Worm (Caenorhabditis elegans) whole organism, L1 larva: ENCODE results near the gene rme-1.
A peak's percentile ranks its signal among the peaks of the same experiment; 100 is the strongest.

Experiments
- C16A3.4 ChIP-seq: fragments of 150-350 bp; optimal IDR thresholded peaks from 2 replicates; lab custom pipeline; 2014; ENCODE audit warnings: missing biosample characterization, missing genetic modification characterization
- F16B12.6 ChIP-seq: fragments of 150-350 bp; optimal IDR thresholded peaks from 2 replicates; lab custom pipeline; 2014; ENCODE audit warnings: missing biosample characterization, missing genetic modification characterization
- alr-1 ChIP-seq: fragments of 200-800 bp; sonication (Bioruptor generic); optimal IDR thresholded peaks from 2 replicates; lab custom pipeline; 2018; ENCODE audit warnings: borderline replicate concordance, mild to moderate bottlenecking, missing genetic modification characterization, missing compliant biosample characterization
- aly-2 ChIP-seq: fragments of 150-350 bp; optimal IDR thresholded peaks from 2 replicates; lab custom pipeline; 2014; ENCODE audit warnings: missing biosample characterization, missing genetic modification characterization
- ama-1 ChIP-seq: fragments of 150-350 bp; optimal IDR thresholded peaks from 2 replicates; lab custom pipeline; 2014
- blmp-1 ChIP-seq: fragments of 150-350 bp; optimal IDR thresholded peaks from 2 replicates; lab custom pipeline; 2014; ENCODE audit warnings: missing biosample characterization, missing genetic modification characterization
- ceh-82 ChIP-seq, 3 experiments: fragments of 150-350 bp in 1 of 3; sonication (generic microtip) in 2 of 3; optimal IDR thresholded peaks; 2 replicates each; lab custom pipeline; 2014 to 2017; ENCODE audit warnings: missing biosample characterization in 3 of 3, missing genetic modification characterization in 3 of 3
- ceh-88 ChIP-seq: fragments of 200-800 bp; sonication (Bioruptor generic); IDR thresholded peaks from 2 replicates; pipeline ENCODE4 v1.3.6; 2022; ENCODE audit warnings: missing genetic modification characterization, missing compliant biosample characterization
- ces-1 ChIP-seq: fragments of 150-350 bp; optimal IDR thresholded peaks from 2 replicates; lab custom pipeline; 2014; ENCODE audit warnings: missing biosample characterization, missing genetic modification reagents, missing genetic modification characterization
- dsc-1 ChIP-seq: sonication (generic microtip); optimal IDR thresholded peaks from 2 replicates; lab custom pipeline; 2016; ENCODE audit warnings: mild to moderate bottlenecking, missing genetic modification characterization, missing compliant biosample characterization
- efl-1 ChIP-seq, 4 experiments: fragments of 150-350 bp; optimal IDR thresholded peaks in 3 of 4; peaks in 1 of 4; 1 replicate in 1 of 4; 2 replicates in 3 of 4; lab custom pipeline; 2014; ENCODE audit warnings: missing biosample characterization in 2 of 4, missing genetic modification characterization in 2 of 4, missing genetic modification reagents in 2 of 4
- elt-2 ChIP-seq: sonication (generic microtip); optimal IDR thresholded peaks from 2 replicates; lab custom pipeline; 2016; ENCODE audit warnings: missing genetic modification characterization, mild to moderate bottlenecking, inconsistent platforms, missing compliant biosample characterization, missing genetic modification reagents
- elt-3 ChIP-seq, 6 experiments: fragments of 150-350 bp in 1 of 6; sonication (generic microtip); optimal IDR thresholded peaks; 2 replicates each; lab custom pipeline; 2017 to 2018; ENCODE audit warnings: missing biosample characterization in 6 of 6, missing genetic modification characterization in 6 of 6, inconsistent platforms in 1 of 6
- fkh-4 ChIP-seq: sonication (generic microtip); optimal IDR thresholded peaks from 2 replicates; lab custom pipeline; 2016; ENCODE audit warnings: missing compliant biosample characterization, missing genetic modification characterization, borderline replicate concordance
- fkh-8 ChIP-seq: sonication (generic microtip); optimal IDR thresholded peaks from 2 replicates; lab custom pipeline; 2016; ENCODE audit warnings: mild to moderate bottlenecking, missing genetic modification characterization, missing compliant biosample characterization
- fos-1 ChIP-seq: fragments of 150-350 bp; optimal IDR thresholded peaks from 2 replicates; lab custom pipeline; 2014; ENCODE audit warnings: missing biosample characterization, missing genetic modification characterization
- grh-1 ChIP-seq: fragments of 200-800 bp; sonication (Bioruptor generic); IDR thresholded peaks from 2 replicates; pipeline ENCODE4 v1.3.6; 2022; ENCODE audit warnings: missing genetic modification reagents, missing genetic modification characterization, missing compliant biosample characterization
- hlh-17 ChIP-seq: fragments of 200-800 bp; sonication (Bioruptor generic); optimal IDR thresholded peaks from 2 replicates; lab custom pipeline; 2018; ENCODE audit warnings: missing genetic modification characterization, mild to moderate bottlenecking, missing compliant biosample characterization, moderate library complexity, borderline replicate concordance
- hlh-4 ChIP-seq: sonication (generic microtip); optimal IDR thresholded peaks from 2 replicates; lab custom pipeline; 2016; ENCODE audit warnings: mild to moderate bottlenecking, missing genetic modification characterization, missing compliant biosample characterization
- jun-1 ChIP-seq: fragments of 150-350 bp; optimal IDR thresholded peaks from 2 replicates; lab custom pipeline; 2014; ENCODE audit warnings: missing biosample characterization, missing genetic modification reagents, missing genetic modification characterization
- lin-14 ChIP-seq: fragments of 200-800 bp; sonication (Bioruptor generic); optimal IDR thresholded peaks from 2 replicates; lab custom pipeline; 2018; ENCODE audit warnings: mild to moderate bottlenecking, missing genetic modification characterization, moderate library complexity, missing compliant biosample characterization
- lin-35 ChIP-seq, 2 experiments: fragments of 150-350 bp; optimal IDR thresholded peaks; 2 replicates each; lab custom pipeline; 2014; ENCODE audit warnings: missing biosample characterization in 2 of 2, missing genetic modification characterization in 2 of 2, missing genetic modification reagents in 2 of 2
- lsy-2 ChIP-seq, 2 experiments: fragments of 150-350 bp; optimal IDR thresholded peaks; 2 replicates each; lab custom pipeline; 2014; ENCODE audit warnings: missing biosample characterization in 2 of 2, missing genetic modification characterization in 2 of 2
- mab-9 ChIP-seq: fragments of 200-800 bp; sonication (Bioruptor generic); IDR thresholded peaks from 2 replicates; pipeline ENCODE4 v1.3.6; 2022; ENCODE audit warnings: missing genetic modification reagents, missing genetic modification characterization, missing compliant biosample characterization
- nhr-19 ChIP-seq: fragments of 200-800 bp; sonication (Bioruptor generic); conservative IDR thresholded peaks from 2 replicates; pipeline ENCODE4 v1.3.6; 2022; ENCODE audit warnings: missing genetic modification characterization, missing compliant biosample characterization
- nhr-20 ChIP-seq: sonication (generic microtip); optimal IDR thresholded peaks from 2 replicates; lab custom pipeline; 2016; ENCODE audit warnings: mild to moderate bottlenecking, missing genetic modification characterization, missing compliant biosample characterization
- nhr-28 ChIP-seq: fragments of 150-350 bp; optimal IDR thresholded peaks from 2 replicates; lab custom pipeline; 2014; ENCODE audit warnings: missing biosample characterization, missing genetic modification characterization
- nhr-47 ChIP-seq: sonication (generic microtip); optimal IDR thresholded peaks from 2 replicates; lab custom pipeline; 2016; ENCODE audit warnings: mild to moderate bottlenecking, missing genetic modification characterization, moderate library complexity, missing compliant biosample characterization
- nhr-71 ChIP-seq: sonication (generic microtip); optimal IDR thresholded peaks from 2 replicates; lab custom pipeline; 2016; ENCODE audit warnings: mild to moderate bottlenecking, missing genetic modification characterization, moderate library complexity, missing compliant biosample characterization
- nhr-84 ChIP-seq: sonication (generic microtip); optimal IDR thresholded peaks from 2 replicates; lab custom pipeline; 2017; ENCODE audit warnings: missing biosample characterization, missing genetic modification characterization
- nhr-85 ChIP-seq: sonication (generic microtip); peaks from one replicate; lab custom pipeline; 2016; ENCODE audit warnings: missing genetic modification characterization, inconsistent platforms, missing compliant biosample characterization
- rnt-1 ChIP-seq: sonication (generic microtip); optimal IDR thresholded peaks from 2 replicates; lab custom pipeline; 2016; ENCODE audit warnings: mild to moderate bottlenecking, missing genetic modification characterization, moderate library complexity, missing compliant biosample characterization
- snpc-4 ChIP-seq: fragments of 150-350 bp; optimal IDR thresholded peaks from 2 replicates; lab custom pipeline; 2014; ENCODE audit warnings: missing biosample characterization, missing genetic modification characterization
- snu-23 ChIP-seq: sonication (generic microtip); optimal IDR thresholded peaks from 2 replicates; lab custom pipeline; 2016; ENCODE audit warnings: missing genetic modification characterization, missing compliant biosample characterization
- tbx-2 ChIP-seq: sonication (generic microtip); optimal IDR thresholded peaks from 2 replicates; lab custom pipeline; 2016; ENCODE audit warnings: missing genetic modification characterization, missing compliant biosample characterization
- tlp-1 ChIP-seq: fragments of 150-350 bp; optimal IDR thresholded peaks from 2 replicates; lab custom pipeline; 2014; ENCODE audit warnings: missing biosample characterization, missing genetic modification characterization
- unc-30 ChIP-seq: sonication (generic microtip); optimal IDR thresholded peaks from 2 replicates; lab custom pipeline; 2017; ENCODE audit warnings: missing biosample characterization, missing genetic modification characterization
- unc-62 ChIP-seq: fragments of 150-350 bp; optimal IDR thresholded peaks from 2 replicates; lab custom pipeline; 2014; ENCODE audit warnings: missing biosample characterization, missing genetic modification reagents, missing genetic modification characterization
- vab-15 ChIP-seq: sonication (generic microtip); optimal IDR thresholded peaks from 2 replicates; lab custom pipeline; 2017; ENCODE audit warnings: missing genotype, mild to moderate bottlenecking, missing genetic modification characterization, missing compliant biosample characterization
- xbp-1 ChIP-seq: sonication (generic microtip); optimal IDR thresholded peaks from 2 replicates; lab custom pipeline; 2016; ENCODE audit warnings: missing genetic modification characterization, missing compliant biosample characterization
- ztf-11 ChIP-seq, 2 experiments: sonication (generic microtip); optimal IDR thresholded peaks; 2 replicates each; lab custom pipeline; 2016 to 2017; ENCODE audit warnings: missing genetic modification characterization in 2 of 2, missing biosample characterization in 1 of 2, missing compliant biosample characterization in 1 of 2
- ztf-4 ChIP-seq: fragments of 150-350 bp; optimal IDR thresholded peaks from 2 replicates; lab custom pipeline; 2014; ENCODE audit warnings: missing biosample characterization, missing genetic modification characterization

Gene rme-1

ce11 chrV:6220752-6221151 is 12.1 kb downstream of the rme-1 start:
- peak; percentile 13 for TF ChIP-seq tbx-2 (tag; lab: Kevin White, UChicago)
- no peak for TF ChIP-seq snpc-4
- peak; percentile 23 for TF ChIP-seq nhr-71 (tag; lab: Kevin White, UChicago)
- TF ChIP-seq lin-14: peak; percentile 35
- TF ChIP-seq dsc-1: peak; percentile 16
- no peak for TF ChIP-seq ceh-82 (tag; optimal IDR thresholded peaks at IDR 0.05; lab: Kevin White, UChicago)
- TF ChIP-seq ztf-4: peak; percentile 10
- peak in 1 of 2 experiments; percentile 11 for TF ChIP-seq lin-35 (GFP tag; optimal IDR thresholded peaks at IDR 0.05; lab: Kevin White, UChicago)
- peak in 1 of 6 experiments; percentile 44 for TF ChIP-seq elt-3 (tag; optimal IDR thresholded peaks at IDR 0.05; lab: Kevin White, UChicago)
- TF ChIP-seq mab-9 (GFP tag; lab: Robert Waterston, UW): peak; percentile 30; the same call in 1 of the 2 replicates
- peak; percentile 18 for TF ChIP-seq nhr-20 (tag; lab: Kevin White, UChicago)
- no peak for TF ChIP-seq jun-1 (tag; lab: Kevin White, UChicago)
- no peak for TF ChIP-seq F16B12.6 (tag; lab: Kevin White, UChicago)
- peak in 1 of 2 experiments; percentile 48 for TF ChIP-seq lsy-2 (tag; optimal IDR thresholded peaks at IDR 0.05; lab: Kevin White, UChicago)
- no peak for TF ChIP-seq ztf-11 (tag; optimal IDR thresholded peaks at IDR 0.05; lab: Kevin White, UChicago)
- no peak for TF ChIP-seq hlh-17
- peak; percentile 18 for TF ChIP-seq elt-2
- TF ChIP-seq, all 84 proteins: peak for 11

- peak; percentile 24 for TF ChIP-seq aly-2 (tag; lab: Kevin White, UChicago)
- peak; percentile 41 for TF ChIP-seq ama-1 (lab: Kevin White, UChicago)
- TF ChIP-seq efl-1 (optimal IDR thresholded peaks at IDR 0.05; lab: Kevin White, UChicago): peak in 1 of 2 experiments; percentile 8
- no peak for TF ChIP-seq efl-1 (GFP tag; optimal IDR thresholded peaks at IDR 0.05 in 1 of 2; lab: Kevin White, UChicago)
- peak; percentile 12 for TF ChIP-seq snu-23 (GFP tag; lab: Kevin White, UChicago)
- TF ChIP-seq tbx-2 (tag; lab: Kevin White, UChicago): no peak
- peak; percentile 58 for TF ChIP-seq nhr-85 (tag; lab: Kevin White, UChicago)
- no peak for TF ChIP-seq blmp-1 (tag; lab: Kevin White, UChicago)
Observed at ce11 chrV:6221292-6221691, 12.6 kb downstream of the rme-1 start.

ce11 chrV:6222171-6222733 is 13.6 kb downstream of the rme-1 start:
- TF ChIP-seq unc-62 (no peak), rnt-1 (tag; lab: Kevin White, UChicago) (peak; percentile 8), alr-1 (tag; lab: Kevin White, UChicago) (no peak), fkh-8 (no peak), efl-1 (optimal IDR thresholded peaks at IDR 0.05; lab: Kevin White, UChicago) (no peak), efl-1 (GFP tag; optimal IDR thresholded peaks at IDR 0.05 in 1 of 2; lab: Kevin White, UChicago) (peak in 1 of 2 experiments; percentile 76)

- TF ChIP-seq rnt-1 (tag; lab: Kevin White, UChicago) (no peak), xbp-1 (tag; lab: Kevin White, UChicago) (no peak), unc-30 (tag; lab: Kevin White, UChicago) (no peak), lsy-2 (tag; optimal IDR thresholded peaks at IDR 0.05; lab: Kevin White, UChicago) (peak in 1 of 2 experiments; percentile 34), vab-15 (peak; percentile 9), lin-35 (GFP tag; optimal IDR thresholded peaks at IDR 0.05; lab: Kevin White, UChicago) (peak in 1 of 2 experiments; percentile 0), C16A3.4 (tag; lab: Kevin White, UChicago) (no peak)
Observed at ce11 chrV:6222779-6223276, 14.1 kb downstream of the rme-1 start.

- TF ChIP-seq fkh-4 (tag; lab: Kevin White, UChicago) (no peak), nhr-47 (tag; lab: Kevin White, UChicago) (peak; percentile 15), lin-14 (no peak), vab-15 (no peak), nhr-19 (0 out of 2 replicates have a peak, but pooled peaks have one; percentile 1), nhr-28 (tag; lab: Kevin White, UChicago) (no peak), tlp-1 (tag; lab: Kevin White, UChicago) (no peak), ceh-88 (peak; percentile 8; the same call in 1 of the 2 replicates), nhr-84 (no peak), hlh-4 (tag; lab: Kevin White, UChicago) (no peak), hlh-17 (no peak), grh-1 (GFP tag; lab: Robert Waterston, UW) (no peak; the same call in 1 of the 2 replicates), ces-1 (GFP tag; lab: Kevin White, UChicago) (no peak), fos-1 (tag; lab: Kevin White, UChicago) (no peak)
Observed at ce11 chrV:6223315-6224018, 14.8 kb downstream of the rme-1 start.
